Fruit fly (Drosophila melanogaster): Measurements from ENCODE around the gene Sgsh.
A peak's percentile ranks its signal among the peaks of the same experiment; 100 is the strongest.

The Sgsh gene

DNA sequence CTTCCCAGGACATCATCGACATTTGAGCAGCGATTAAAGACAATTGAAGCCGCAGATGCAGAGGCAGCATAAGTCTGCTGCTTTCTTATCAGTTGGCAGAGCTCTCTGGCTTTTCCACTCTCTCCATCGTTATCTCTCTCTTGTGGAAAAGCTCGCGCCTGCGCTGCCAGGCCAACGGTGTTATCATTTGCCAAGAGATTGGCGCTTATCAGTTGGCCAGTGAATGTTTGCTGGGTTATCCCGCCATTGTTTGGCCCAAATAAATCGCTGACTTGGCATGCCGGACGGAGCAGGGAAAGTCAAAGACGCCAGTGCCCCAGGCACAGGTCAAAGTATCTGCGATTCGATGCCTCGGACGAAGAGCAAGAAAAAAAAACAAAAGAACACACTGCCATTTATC lies 36.4 kb upstream of the Sgsh start:
- TF ChIP-seq svp (GFP tag) (peak; percentile 69), Lpt (GFP tag; optimal IDR thresholded peaks at IDR 0.05) (no peak)

DNA sequence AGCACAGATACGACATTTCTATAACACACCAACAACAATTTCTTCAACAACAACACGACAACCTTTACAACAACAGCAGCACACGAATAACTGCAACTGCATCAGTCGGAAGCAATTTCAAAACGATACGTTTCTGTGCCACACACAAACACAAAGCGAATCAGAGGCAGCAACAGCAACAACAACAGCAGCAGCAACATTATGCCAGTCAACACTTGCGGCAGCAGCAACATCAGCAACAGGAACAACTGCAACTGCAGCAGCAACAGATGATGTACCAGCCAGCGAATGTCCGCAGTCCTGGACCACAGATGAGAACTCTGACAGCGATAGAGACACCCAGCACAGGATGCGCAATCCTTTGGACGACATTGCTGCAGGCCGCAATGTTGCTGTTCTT lies 34.6 kb upstream of the Sgsh start:
- TF ChIP-seq CG8632 (GFP tag; optimal IDR thresholded peaks at IDR 0.05), result no peak
- TF ChIP-seq CG16779 (tag; optimal IDR thresholded peaks at IDR 0.05), result no peak
- no peak for TF ChIP-seq CG34406 (GFP tag; optimal IDR thresholded peaks at IDR 0.05)
- no peak for TF ChIP-seq Eip75B (GFP tag; optimal IDR thresholded peaks at IDR 0.05)
- TF ChIP-seq CG10631 (GFP tag; optimal IDR thresholded peaks at IDR 0.05), result no peak
- no peak for TF ChIP-seq CG6792 (GFP tag; optimal IDR thresholded peaks at IDR 0.05)
- TF ChIP-seq OdsH (GFP tag; optimal IDR thresholded peaks at IDR 0.05), result no peak
- TF ChIP-seq esn (GFP tag; optimal IDR thresholded peaks at IDR 0.05), result no peak
- TF ChIP-seq Hr39 (GFP tag; optimal IDR thresholded peaks at IDR 0.05), result no peak
- TF ChIP-seq Ets21C (GFP tag; optimal IDR thresholded peaks at IDR 0.05), result no peak
- no peak for TF ChIP-seq Lpt (GFP tag; optimal IDR thresholded peaks at IDR 0.05)

DNA sequence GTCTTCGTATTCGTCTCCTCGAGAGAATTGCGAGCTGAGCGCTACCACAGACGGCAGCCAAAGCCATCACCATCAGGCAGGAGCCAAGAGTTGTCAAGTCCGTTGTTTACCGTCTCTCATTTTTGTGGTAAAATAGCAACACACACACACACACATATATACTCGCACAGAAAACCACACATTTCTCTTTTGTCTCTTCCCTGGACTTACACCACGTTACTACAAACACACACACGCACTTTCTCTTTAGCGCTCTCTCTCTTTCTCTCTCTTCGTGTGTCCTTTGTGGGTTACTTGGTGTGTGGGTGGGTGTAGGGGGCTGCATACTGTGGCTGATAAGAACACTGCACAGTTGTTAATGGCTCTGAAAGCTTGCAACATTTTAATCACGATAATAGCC lies 19.0 kb upstream of the Sgsh start:
- TF ChIP-seq spab (GFP tag; optimal IDR thresholded peaks at IDR 0.05) (no peak), CG7368 (GFP tag; optimal IDR thresholded peaks at IDR 0.05) (no peak), Ets21C (GFP tag; optimal IDR thresholded peaks at IDR 0.05) (no peak), CG1621 (tag; optimal IDR thresholded peaks at IDR 0.05) (no peak), Blimp-1 (GFP tag; optimal IDR thresholded peaks at IDR 0.05) (no peak)

dm6 chr3R:18928918-18929705 lies 16.4 kb upstream of the Sgsh start, which contains the start of gene CG42613:
Gene CG42613, plus strand, starts transcription at chr3R:18929196.
- peak; percentile 46 for TF ChIP-seq acj6 (GFP tag; optimal IDR thresholded peaks at IDR 0.05)
- TF ChIP-seq CG10631 (GFP tag; optimal IDR thresholded peaks at IDR 0.05), result peak; percentile 28
- peak; percentile 60 for TF ChIP-seq Met (GFP tag; optimal IDR thresholded peaks at IDR 0.05)
- no peak for TF ChIP-seq Hr38 (GFP tag; optimal IDR thresholded peaks at IDR 0.05)
- no peak for TF ChIP-seq CG3032 (tag; optimal IDR thresholded peaks at IDR 0.05)
- TF ChIP-seq Sox14 (GFP tag; optimal IDR thresholded peaks at IDR 0.05), result no peak
- TF ChIP-seq dsx (GFP tag; optimal IDR thresholded peaks at IDR 0.05; ENCODE audit: poor library complexity, severe bottlenecking), result no peak
- TF ChIP-seq CG6792 (GFP tag; optimal IDR thresholded peaks at IDR 0.05), result peak; percentile 15
- peak; percentile 52 for TF ChIP-seq Eip75B (GFP tag; optimal IDR thresholded peaks at IDR 0.05)
- TF ChIP-seq CG15336 (GFP tag; IDR thresholded peaks at IDR 0.05), result no peak
- TF ChIP-seq CG6854 (GFP tag; optimal IDR thresholded peaks at IDR 0.05), result peak; percentile 42
- peak; percentile 31 for TF ChIP-seq CG10669 (GFP tag; optimal IDR thresholded peaks at IDR 0.05)
- peak; percentile 42 for TF ChIP-seq Sox102F (GFP tag; optimal IDR thresholded peaks at IDR 0.05)
- peak; percentile 5 for TF ChIP-seq CG6276 (GFP tag; optimal IDR thresholded peaks at IDR 0.05)
- TF ChIP-seq CG31627 (GFP tag; optimal IDR thresholded peaks at IDR 0.05), result peak; percentile 40
- TF ChIP-seq Sox15 (GFP tag; optimal IDR thresholded peaks at IDR 0.05), result no peak
- peak; percentile 65 for TF ChIP-seq pdm3 (GFP tag; optimal IDR thresholded peaks at IDR 0.05)
- no peak for TF ChIP-seq fd59A (GFP tag; optimal IDR thresholded peaks at IDR 0.05)
- TF ChIP-seq CG34406 (GFP tag; optimal IDR thresholded peaks at IDR 0.05), result peak; percentile 42
- TF ChIP-seq CG6163 (GFP tag; IDR thresholded peaks at IDR 0.05), result peak; percentile 77
- peak; percentile 40 for TF ChIP-seq OdsH (GFP tag; optimal IDR thresholded peaks at IDR 0.05)
- no peak for TF ChIP-seq CG11294 (GFP tag; IDR thresholded peaks at IDR 0.05)
- TF ChIP-seq ss (GFP tag; optimal IDR thresholded peaks at IDR 0.05), result no peak
- TF ChIP-seq Blimp-1 (GFP tag; optimal IDR thresholded peaks at IDR 0.05), result peak; percentile 42
- no peak for TF ChIP-seq CG9139 (GFP tag; optimal IDR thresholded peaks at IDR 0.05)
- peak in 1 of 2 experiments; percentile 52 for TF ChIP-seq salr (GFP tag; optimal IDR thresholded peaks at IDR 0.05)
- TF ChIP-seq CG3919 (GFP tag; optimal IDR thresholded peaks at IDR 0.05), result peak; percentile 72
- TF ChIP-seq Hr4 (GFP tag; optimal IDR thresholded peaks at IDR 0.05), result peak; percentile 13
- TF ChIP-seq CG4318 (GFP tag; optimal IDR thresholded peaks at IDR 0.05), result no peak
- TF ChIP-seq CG8119 (GFP tag; IDR thresholded peaks at IDR 0.05), result no peak
- peak; percentile 59 for TF ChIP-seq achi (GFP tag; optimal IDR thresholded peaks at IDR 0.05)
- TF ChIP-seq topi (GFP tag; optimal IDR thresholded peaks at IDR 0.05), result peak; percentile 44
- TF ChIP-seq Ets21C (GFP tag; optimal IDR thresholded peaks at IDR 0.05), result no peak
- TF ChIP-seq CG11762 (GFP tag; optimal IDR thresholded peaks at IDR 0.05; ENCODE audit: insufficient read depth), result peak; percentile 18
- no peak for TF ChIP-seq fkh (GFP tag; optimal IDR thresholded peaks at IDR 0.05)

Measured in whole organism, prepupa.